Fruit fly (Drosophila melanogaster) whole organism, embryonic: ENCODE data around the gene CG7987.

ENCODE experiments used
- CG10979 ChIP-seq: fragments of 200-800 bp; sonication (Bioruptor generic); optimal IDR thresholded peaks from 2 replicates; lab custom pipeline; 2018; ENCODE audit warnings: missing biosample characterization, mild to moderate bottlenecking, missing genetic modification characterization, moderate library complexity
- CG12236 ChIP-seq: fragments of 200-800 bp; sonication (Bioruptor generic); optimal IDR thresholded peaks from 2 replicates; lab custom pipeline; 2016; ENCODE audit warnings: missing biosample characterization, missing genetic modification characterization
- CG12391 ChIP-seq: fragments of 200-800 bp; sonication (Bioruptor generic); optimal IDR thresholded peaks from 3 replicates; lab custom pipeline; 2018; ENCODE audit warnings: missing biosample characterization, mild to moderate bottlenecking, missing genetic modification characterization, moderate library complexity
- CG16815 ChIP-seq: fragments of 200-800 bp; sonication (Bioruptor generic); optimal IDR thresholded peaks from 3 replicates; lab custom pipeline; 2017; ENCODE audit warnings: missing biosample characterization, mild to moderate bottlenecking, missing genetic modification characterization
- CG17361 ChIP-seq: fragments of 200-800 bp; sonication (Bioruptor generic); IDR thresholded peaks from 3 replicates; pipeline ENCODE4 v1.3.6; 2022; ENCODE audit warnings: missing biosample characterization, missing genetic modification characterization
- CG18262 ChIP-seq: fragments of 200-800 bp; optimal IDR thresholded peaks from 3 replicates; lab custom pipeline; 2019; ENCODE audit warnings: missing biosample characterization, mild to moderate bottlenecking, missing genetic modification characterization, moderate library complexity
- CG18599 ChIP-seq: fragments of 200-800 bp; sonication (Bioruptor generic); optimal IDR thresholded peaks from 3 replicates; lab custom pipeline; 2017; ENCODE audit warnings: missing biosample characterization, missing genetic modification characterization, mild to moderate bottlenecking, moderate library complexity, missing genetic modification reagents
- CG2712 ChIP-seq: fragments of 200-800 bp; optimal IDR thresholded peaks from 3 replicates; lab custom pipeline; 2019; ENCODE audit warnings: missing biosample characterization, mild to moderate bottlenecking, missing genetic modification characterization, moderate library complexity
- CG30403 ChIP-seq: fragments of 200-800 bp; sonication (Bioruptor generic); optimal IDR thresholded peaks from 3 replicates; lab custom pipeline; 2016; ENCODE audit warnings: missing biosample characterization, missing genetic modification characterization
- CG3163 ChIP-seq: fragments of 200-800 bp; sonication (Bioruptor generic); optimal IDR thresholded peaks from 3 replicates; lab custom pipeline; 2016; ENCODE audit warnings: missing biosample characterization, missing genetic modification characterization
- CG4404 ChIP-seq: fragments of 200-800 bp; sonication (Bioruptor generic); IDR thresholded peaks from 2 replicates; pipeline ENCODE4 v1.3.6; 2022; ENCODE audit warnings: missing biosample characterization, missing genetic modification characterization
- CG7839 ChIP-seq: fragments of 200-800 bp; sonication (Bioruptor generic); optimal IDR thresholded peaks from 3 replicates; lab custom pipeline; 2018; ENCODE audit warnings: missing biosample characterization, mild to moderate bottlenecking, missing genetic modification characterization, moderate library complexity
- CG8765 ChIP-seq: fragments of 200-800 bp; sonication (Bioruptor generic); IDR thresholded peaks from 2 replicates; pipeline ENCODE4 v1.3.6; 2022; ENCODE audit warnings: missing biosample characterization, missing genetic modification characterization
- CG9727 ChIP-seq: fragments of 200-800 bp; sonication (Bioruptor generic); optimal IDR thresholded peaks from 3 replicates; lab custom pipeline; 2017; ENCODE audit warnings: missing biosample characterization, mild to moderate bottlenecking, missing genetic modification characterization
- Chrac-16 ChIP-seq: fragments of 200-800 bp; sonication (Bioruptor generic); optimal IDR thresholded peaks from 3 replicates; lab custom pipeline; 2016; ENCODE audit warnings: missing biosample characterization, missing genetic modification characterization
- Doc3 ChIP-seq: fragments of 200-800 bp; sonication (Bioruptor generic); IDR thresholded peaks from 3 replicates; pipeline ENCODE4 v1.3.6; 2022; ENCODE audit warnings: missing biosample characterization, missing genetic modification characterization; ENCODE audit not compliant: partially characterized antibody
- Fer3 ChIP-seq: fragments of 200-800 bp; sonication (Bioruptor generic); optimal IDR thresholded peaks from 2 replicates; lab custom pipeline; 2018; ENCODE audit warnings: missing biosample characterization, mild to moderate bottlenecking, missing genetic modification characterization, moderate library complexity
- Ptx1 ChIP-seq: fragments of 200-800 bp; sonication (Bioruptor generic); IDR thresholded peaks from 2 replicates; pipeline ENCODE4 v1.3.6; 2022; ENCODE audit warnings: missing biosample characterization, missing genetic modification characterization
- Ssrp ChIP-seq: fragments of 200-800 bp; sonication (Bioruptor generic); optimal IDR thresholded peaks from 2 replicates; lab custom pipeline; 2018; ENCODE audit warnings: missing biosample characterization, mild to moderate bottlenecking, missing genetic modification characterization, moderate library complexity
- Trl ChIP-seq, 3 experiments: fragments of >200 bp in 2 of 3; fragments of 200-800 bp in 1 of 3; sonication (Bioruptor generic) in 1 of 3; optimal IDR thresholded peaks; 2 replicates in 1 of 3; 3 replicates in 2 of 3; lab custom pipeline; 2016 to 2017; ENCODE audit warnings: missing biosample characterization in 1 of 3, missing genetic modification characterization in 1 of 3
- bbx ChIP-seq: fragments of 200-800 bp; sonication (Bioruptor generic); IDR thresholded peaks from 2 replicates; pipeline ENCODE4 v1.3.6; 2022; ENCODE audit warnings: missing biosample characterization, missing genetic modification characterization; ENCODE audit not compliant: partially characterized antibody
- chif ChIP-seq, 2 experiments: fragments of 200-800 bp; sonication (Bioruptor generic); optimal IDR thresholded peaks; 3 replicates each; lab custom pipeline; 2016; ENCODE audit warnings: missing biosample characterization in 2 of 2, missing genetic modification characterization in 2 of 2
- gcm ChIP-seq: fragments of 200-800 bp; sonication (Bioruptor generic); optimal IDR thresholded peaks from 2 replicates; lab custom pipeline; 2019; ENCODE audit warnings: missing biosample characterization, mild to moderate bottlenecking, missing genetic modification characterization, moderate library complexity
- gem ChIP-seq: fragments of 200-800 bp; sonication (Bioruptor generic); optimal IDR thresholded peaks from 2 replicates; lab custom pipeline; 2019; ENCODE audit warnings: missing biosample characterization, mild to moderate bottlenecking, missing genetic modification characterization, moderate library complexity
- gfzf ChIP-seq: fragments of 200-800 bp; sonication (Bioruptor generic); optimal IDR thresholded peaks from 2 replicates; lab custom pipeline; 2016; ENCODE audit warnings: missing biosample characterization, mild to moderate bottlenecking, missing genetic modification characterization, moderate library complexity
- ken ChIP-seq: fragments of 200-800 bp; sonication (Bioruptor generic); IDR thresholded peaks from 3 replicates; pipeline ENCODE4 v1.3.6; 2022; ENCODE audit warnings: missing biosample characterization, missing genetic modification characterization
- lbe ChIP-seq: fragments of 200-800 bp; sonication (Bioruptor generic); optimal IDR thresholded peaks from 2 replicates; lab custom pipeline; 2016; ENCODE audit warnings: missing biosample characterization, mild to moderate bottlenecking, missing genetic modification characterization
- lola ChIP-seq, 3 experiments: fragments of >200 bp in 2 of 3; fragments of 200-800 bp in 1 of 3; sonication (Bioruptor generic) in 1 of 3; optimal IDR thresholded peaks; 2 replicates each; lab custom pipeline; 2017 to 2019; ENCODE audit warnings: missing biosample characterization in 3 of 3, missing genetic modification characterization in 3 of 3, mild to moderate bottlenecking in 1 of 3, moderate library complexity in 1 of 3
- phol ChIP-seq: fragments of 200-800 bp; sonication (Bioruptor generic); optimal IDR thresholded peaks from 3 replicates; lab custom pipeline; 2018; ENCODE audit warnings: missing biosample characterization, mild to moderate bottlenecking, missing genetic modification characterization, moderate library complexity
- prd ChIP-seq, 3 experiments: fragments of >200 bp in 2 of 3; fragments of 200-800 bp in 1 of 3; sonication (Bioruptor generic) in 1 of 3; optimal IDR thresholded peaks in 2 of 3; IDR thresholded peaks in 1 of 3; 2 replicates in 2 of 3; 3 replicates in 1 of 3; pipeline versions ENCODE4 v1.3.6 to Lab custom; 2017 to 2022; ENCODE audit warnings: missing biosample characterization in 1 of 3, missing genetic modification characterization in 1 of 3
- row ChIP-seq: fragments of 200-800 bp; sonication (Bioruptor generic); IDR thresholded peaks from 3 replicates; pipeline ENCODE4 v1.3.6; 2022; ENCODE audit warnings: missing biosample characterization, missing genetic modification characterization
- sc ChIP-seq, 3 experiments: fragments of >200 bp in 2 of 3; fragments of 200-800 bp in 1 of 3; sonication (Bioruptor generic) in 1 of 3; optimal IDR thresholded peaks; 2 replicates in 2 of 3; 3 replicates in 1 of 3; lab custom pipeline; 2017; ENCODE audit warnings: mild to moderate bottlenecking in 1 of 3, missing biosample characterization in 1 of 3, missing genetic modification characterization in 1 of 3, missing genetic modification reagents in 1 of 3
- sd ChIP-seq: fragments of 200-800 bp; sonication (Bioruptor generic); optimal IDR thresholded peaks from 3 replicates; lab custom pipeline; 2018; ENCODE audit warnings: missing biosample characterization, mild to moderate bottlenecking, missing genetic modification characterization, moderate library complexity
- sens ChIP-seq: fragments of 200-800 bp; sonication (Bioruptor generic); peaks from one replicate; lab custom pipeline; 2016; ENCODE audit warnings: missing biosample characterization, missing genetic modification characterization
- sna ChIP-seq: fragments of 200-800 bp; sonication (Bioruptor generic); IDR thresholded peaks from 2 replicates; pipeline ENCODE4 v1.3.6; 2022; ENCODE audit warnings: missing biosample characterization, missing genetic modification characterization; ENCODE audit not compliant: partially characterized antibody
- vvl ChIP-seq: fragments of 200-800 bp; sonication (Bioruptor generic); IDR thresholded peaks from 2 replicates; pipeline ENCODE4 v1.3.6; 2022; ENCODE audit warnings: missing biosample characterization, missing genetic modification characterization
- zf30C ChIP-seq: fragments of 200-800 bp; sonication (Bioruptor generic); optimal IDR thresholded peaks from 3 replicates; lab custom pipeline; 2018; ENCODE audit warnings: missing biosample characterization, mild to moderate bottlenecking, missing genetic modification characterization

CG7987 gene

dm6 chr3R:14586480-14587443, 11.1 kb upstream of the CG7987 start (continued):
- TF ChIP-seq CG17361, result peak; percentile 46; the same call in 2 of the 3 replicates
- peak; percentile 19 for TF ChIP-seq CG7839 (tag; lab: Kevin White, UChicago)
- TF ChIP-seq CG16815 (GFP tag; lab: Kevin White, UChicago), result peak; percentile 54
- peak; percentile 22 for TF ChIP-seq CG30403 (GFP tag; lab: Kevin White, UChicago)
- TF ChIP-seq prd (optimal IDR thresholded peaks at IDR 0.05; lab: Kevin White, UChicago), result no peak
- peak; percentile 52; the same call in 2 of the 3 replicates for TF ChIP-seq prd (GFP tag; IDR thresholded peaks at IDR 0.05; lab: Robert Waterston, UW)
- peak in 1 of 3 experiments; percentile 71 for TF ChIP-seq lola (GFP tag; optimal IDR thresholded peaks at IDR 0.05; lab: Kevin White, UChicago)
- peak; percentile 58 for TF ChIP-seq CG18262 (tag; lab: Kevin White, UChicago)
- TF ChIP-seq CG4404 (GFP tag; lab: Robert Waterston, UW), result peak; percentile 45
- TF ChIP-seq gcm (GFP tag; lab: Kevin White, UChicago), result peak; percentile 9
- TF ChIP-seq CG2712, result peak; percentile 71
- TF ChIP-seq CG12391 (tag; lab: Kevin White, UChicago), result peak; percentile 50
- no peak for TF ChIP-seq ken (GFP tag; lab: Robert Waterston, UW)
- peak; percentile 26 for TF ChIP-seq Ssrp (tag; lab: Kevin White, UChicago)
- peak; percentile 65 for TF ChIP-seq zf30C
- no peak for TF ChIP-seq sc (optimal IDR thresholded peaks at IDR 0.05; lab: Kevin White, UChicago)
- peak; percentile 11 for TF ChIP-seq sc (GFP tag; optimal IDR thresholded peaks at IDR 0.05; lab: Kevin White, UChicago)
- no peak for TF ChIP-seq sna (GFP tag; lab: Robert Waterston, UW)
- peak; percentile 58 for TF ChIP-seq gem (tag; lab: Kevin White, UChicago)
- TF ChIP-seq Ptx1 (GFP tag; lab: Robert Waterston, UW), result no peak
- 0 out of 2 replicates have a peak, but pooled peaks have one; percentile 9 for TF ChIP-seq CG8765 (GFP tag; lab: Robert Waterston, UW)
- peak; percentile 79 for TF ChIP-seq sens (GFP tag; lab: Kevin White, UChicago)
- TF ChIP-seq chif (GFP tag; optimal IDR thresholded peaks at IDR 0.05; lab: Kevin White, UChicago), result peak in 1 of 2 experiments; percentile 12
- no peak for TF ChIP-seq CG18599 (GFP tag; lab: Kevin White, UChicago)
- TF ChIP-seq phol (tag; lab: Kevin White, UChicago), result peak; percentile 32
- TF ChIP-seq row (GFP tag; lab: Robert Waterston, UW), result 0 out of 3 replicates have a peak, but pooled peaks have one; percentile 28
- peak; percentile 19 for TF ChIP-seq Chrac-16 (GFP tag; lab: Kevin White, UChicago)
- peak; percentile 52 for TF ChIP-seq CG9727 (GFP tag; lab: Kevin White, UChicago)
- TF ChIP-seq vvl, result no peak
- peak; percentile 5 for TF ChIP-seq CG10979 (tag; lab: Kevin White, UChicago)
- no peak for TF ChIP-seq gfzf (GFP tag; lab: Kevin White, UChicago)
- no peak for TF ChIP-seq Doc3

dm6 chr3R:14580045-14580579, 4.4 kb upstream of the CG7987 start:
- TF ChIP-seq Trl (optimal IDR thresholded peaks at IDR 0.05; lab: Kevin White, UChicago) (peak; percentile 64 to 78), Trl (GFP tag; optimal IDR thresholded peaks at IDR 0.05; lab: Kevin White, UChicago) (no peak), CG12236 (GFP tag; lab: Kevin White, UChicago) (no peak), CG3163 (peak; percentile 88), bbx (no peak), Fer3 (tag; lab: Kevin White, UChicago) (no peak), sd (peak; percentile 70), lbe (GFP tag; lab: Kevin White, UChicago) (no peak)
